Fruit fly (Drosophila melanogaster): ENCODE data around the gene CG33234.

CG33234 gene

dm6 chr3L:2647523-2648378, 13.7 kb upstream of the CG33234 start, which contains the start of gene CG1246 (continued):
- TF ChIP-seq crp (GFP tag; optimal IDR thresholded peaks at IDR 0.05) (no peak), CG9609 (GFP tag; optimal IDR thresholded peaks at IDR 0.05) (no peak), Oaz (GFP tag; IDR thresholded peaks at IDR 0.05) (no peak), Meics (GFP tag; optimal IDR thresholded peaks at IDR 0.05) (no peak), CG6689 (GFP tag; IDR thresholded peaks at IDR 0.05) (0 out of 2 replicates have a peak, but pooled peaks have one; percentile 5), Lpt (GFP tag; optimal IDR thresholded peaks at IDR 0.05) (no peak), Trl (optimal IDR thresholded peaks at IDR 0.05) (no peak), Trl (GFP tag; optimal IDR thresholded peaks at IDR 0.05) (no peak), Hand (GFP tag; optimal IDR thresholded peaks at IDR 0.05) (no peak), E2f1 (GFP tag; IDR thresholded peaks at IDR 0.05) (no peak), CG15514 (GFP tag; optimal IDR thresholded peaks at IDR 0.05) (peak; percentile 33), CkIIα-i1 (GFP tag; IDR thresholded peaks at IDR 0.05) (no peak), CG12744 (GFP tag; optimal IDR thresholded peaks at IDR 0.05) (no peak), ERR (GFP tag; optimal IDR thresholded peaks at IDR 0.05) (no peak), H2.0 (GFP tag; IDR thresholded peaks at IDR 0.05) (no peak), ato (GFP tag; IDR thresholded peaks at IDR 0.05; ENCODE audit: partially characterized antibody) (no peak), sens (GFP tag) (no peak), CG14667 (GFP tag; IDR thresholded peaks at IDR 0.05) (no peak), CG4424 (GFP tag; optimal IDR thresholded peaks at IDR 0.05) (no peak), CG7987 (GFP tag; optimal IDR thresholded peaks at IDR 0.05) (no peak), CG12942 (GFP tag; optimal IDR thresholded peaks at IDR 0.05) (no peak), gsb-n (tag; optimal IDR thresholded peaks at IDR 0.05) (no peak), Aef1 (GFP tag; IDR thresholded peaks at IDR 0.05) (no peak), prd (optimal IDR thresholded peaks at IDR 0.05) (no peak), prd (GFP tag; IDR thresholded peaks at IDR 0.05) (no peak), CG10979 (tag; optimal IDR thresholded peaks at IDR 0.05) (peak; percentile 8), zfh2 (GFP tag; optimal IDR thresholded peaks at IDR 0.05) (no peak), GATAe (GFP tag; conservative IDR thresholded peaks at IDR 0.05) (0 out of 2 replicates have a peak, but pooled peaks have one; percentile 44), Ada2b (GFP tag; IDR thresholded peaks at IDR 0.05) (no peak), CG13287 (GFP tag; IDR thresholded peaks at IDR 0.05; ENCODE audit: partially characterized antibody) (no peak), p53 (GFP tag; optimal IDR thresholded peaks at IDR 0.05) (no peak), schlank (tag; optimal IDR thresholded peaks at IDR 0.05) (no peak), jing (GFP tag; optimal IDR thresholded peaks at IDR 0.05) (no peak), gsb (GFP tag; IDR thresholded peaks at IDR 0.05) (no peak), CG11398 (GFP tag; optimal IDR thresholded peaks at IDR 0.05) (no peak), CG34376 (GFP tag; optimal IDR thresholded peaks at IDR 0.05) (peak; percentile 91), CG18619 (GFP tag; optimal IDR thresholded peaks at IDR 0.05) (no peak), CG10565 (GFP tag; optimal IDR thresholded peaks at IDR 0.05) (no peak), unc-4 (GFP tag; IDR thresholded peaks at IDR 0.05; ENCODE audit: partially characterized antibody) (no peak), ems (GFP tag; optimal IDR thresholded peaks at IDR 0.05) (no peak), CG9215 (GFP tag; IDR thresholded peaks at IDR 0.05) (no peak), NC2β (GFP tag; optimal IDR thresholded peaks at IDR 0.05) (no peak), Hsf (GFP tag; optimal IDR thresholded peaks at IDR 0.05) (no peak), CrebB (tag; optimal IDR thresholded peaks at IDR 0.05) (no peak), bsh (GFP tag; optimal IDR thresholded peaks at IDR 0.05) (no peak), CG17361 (GFP tag; IDR thresholded peaks at IDR 0.05) (no peak), CG33557 (GFP tag; optimal IDR thresholded peaks at IDR 0.05) (no peak), CG2129 (GFP tag; IDR thresholded peaks at IDR 0.05; ENCODE audit: partially characterized antibody) (no peak), toy (GFP tag; IDR thresholded peaks at IDR 0.05) (no peak), Ets65A (GFP tag) (no peak), ap (GFP tag; IDR thresholded peaks at IDR 0.05) (no peak)

All from whole organism, embryonic.